Worm (Caenorhabditis elegans): ENCODE measurements around the gene D1025.10.

ce11 chrX:14496545-14496944 lies 20.1 kb upstream of the D1025.10 start:
- TF ChIP-seq fkh-6 (tag; optimal IDR thresholded peaks at IDR 0.05), result no peak
- no peak for TF ChIP-seq nfya-1 (tag; optimal IDR thresholded peaks at IDR 0.05)
- no peak for TF ChIP-seq pha-4 (tag; optimal IDR thresholded peaks at IDR 0.05)
- TF ChIP-seq odd-2 (tag; optimal IDR thresholded peaks at IDR 0.05), result no peak
- TF ChIP-seq dve-1 (tag; optimal IDR thresholded peaks at IDR 0.05), result no peak
- TF ChIP-seq ceh-22 (tag; optimal IDR thresholded peaks at IDR 0.05), result no peak
- TF ChIP-seq nhr-11 (tag; optimal IDR thresholded peaks at IDR 0.05), result no peak

Measured in whole organism, late embryonic.